Worm (Caenorhabditis elegans): ENCODE results near the gene F31F6.1.

DNA sequence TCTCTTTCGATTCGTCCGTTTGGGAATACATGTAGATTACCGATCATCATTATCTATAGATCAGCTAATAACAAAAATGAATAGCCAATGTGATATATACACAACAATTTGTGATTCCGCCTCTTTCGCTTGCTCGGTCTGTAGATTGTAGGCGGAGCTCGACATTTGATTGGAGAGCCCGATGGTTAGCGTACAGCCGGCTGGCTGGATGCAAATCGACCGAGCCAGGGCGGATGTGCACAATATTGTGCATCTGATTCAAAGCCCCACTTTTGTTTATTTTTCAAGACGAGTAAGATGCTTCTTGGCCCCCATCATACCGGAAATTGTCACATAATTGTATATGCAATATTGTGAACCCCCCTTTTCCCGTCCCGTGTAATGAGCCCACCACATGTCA lies 6.3 kb downstream of the F31F6.1 start, which contains the start of gene dmd-4:
- TF ChIP-seq pha-4 (tag; optimal IDR thresholded peaks at IDR 0.05) = peak; percentile 23
- TF ChIP-seq lsy-2 (tag; optimal IDR thresholded peaks at IDR 0.05) = no peak
- TF ChIP-seq unc-39 (tag; optimal IDR thresholded peaks at IDR 0.05) = no peak
- no peak for TF ChIP-seq nhr-237 (tag; optimal IDR thresholded peaks at IDR 0.05)
- no peak for TF ChIP-seq ztf-11 (tag; optimal IDR thresholded peaks at IDR 0.05)
- no peak for TF ChIP-seq snpc-4 (tag; optimal IDR thresholded peaks at IDR 0.05)
- no peak for TF ChIP-seq unc-120 (tag; optimal IDR thresholded peaks at IDR 0.05; ENCODE audit: poor library complexity, severe bottlenecking)
- no peak for TF ChIP-seq drap-1 (GFP tag; optimal IDR thresholded peaks at IDR 0.05)
- TF ChIP-seq elt-1 (tag; optimal IDR thresholded peaks at IDR 0.05; ENCODE audit: borderline replicate concordance, insufficient read depth) = no peak
- no peak for TF ChIP-seq nhr-28 (tag; optimal IDR thresholded peaks at IDR 0.05)
- TF ChIP-seq bed-3 (GFP tag; optimal IDR thresholded peaks at IDR 0.05) = no peak
